Fruit fly (Drosophila melanogaster): ENCODE measurements around the gene CG1239.
A peak's percentile ranks its signal among the peaks of the same experiment; 100 is the strongest.

CG1239 gene

dm6 chr3R:5705469-5706067, 27.7 kb upstream of the CG1239 start (continued):
- peak; percentile 47 for TF ChIP-seq Dek (tag; optimal IDR thresholded peaks at IDR 0.05)
- no peak for TF ChIP-seq CG6791 (GFP tag; IDR thresholded peaks at IDR 0.05; ENCODE audit: partially characterized antibody)
- TF ChIP-seq CG15073 (GFP tag; optimal IDR thresholded peaks at IDR 0.05) = no peak
- TF ChIP-seq CG7786 (GFP tag; optimal IDR thresholded peaks at IDR 0.05) = peak; percentile 5
- peak; percentile 36 for TF ChIP-seq Camta (GFP tag; optimal IDR thresholded peaks at IDR 0.05)
- no peak for TF ChIP-seq CG11456 (GFP tag; IDR thresholded peaks at IDR 0.05)
- TF ChIP-seq unpg (GFP tag; optimal IDR thresholded peaks at IDR 0.05) = no peak
- peak; percentile 18 for TF ChIP-seq CG30020 (tag; optimal IDR thresholded peaks at IDR 0.05)
- TF ChIP-seq peb (GFP tag; IDR thresholded peaks at IDR 0.05) = no peak; the same call in 1 of the 2 replicates
- no peak for TF ChIP-seq CG33213 (GFP tag; optimal IDR thresholded peaks at IDR 0.05)
- no peak for TF ChIP-seq Scr (GFP tag; IDR thresholded peaks at IDR 0.05; ENCODE audit: partially characterized antibody)
- TF ChIP-seq CG4424 (GFP tag; optimal IDR thresholded peaks at IDR 0.05) = peak; percentile 64
- TF ChIP-seq abd-A (tag; optimal IDR thresholded peaks at IDR 0.05) = no peak
- no peak for TF ChIP-seq Sin3A (optimal IDR thresholded peaks at IDR 0.05)
- TF ChIP-seq ham (GFP tag; IDR thresholded peaks at IDR 0.05) = no peak
- TF ChIP-seq al (GFP tag; IDR thresholded peaks at IDR 0.05) = peak; percentile 54
- TF ChIP-seq salm (tag; optimal IDR thresholded peaks at IDR 0.05) = peak; percentile 24
- TF ChIP-seq CG6175 (GFP tag; IDR thresholded peaks at IDR 0.05) = no peak
- peak; percentile 57 for TF ChIP-seq lilli (GFP tag; optimal IDR thresholded peaks at IDR 0.05)
- TF ChIP-seq CG7357 (GFP tag; IDR thresholded peaks at IDR 0.05) = peak; percentile 38; the same call in 1 of the 3 replicates
- peak; percentile 63 for TF ChIP-seq bcd (GFP tag; optimal IDR thresholded peaks at IDR 0.05)
- peak; percentile 82 for TF ChIP-seq gem (tag; optimal IDR thresholded peaks at IDR 0.05)
- TF ChIP-seq pros (GFP tag; optimal IDR thresholded peaks at IDR 0.05) = no peak
- TF ChIP-seq ewg (GFP tag; optimal IDR thresholded peaks at IDR 0.05) = peak; percentile 24
- no peak for TF ChIP-seq CG13287 (GFP tag; IDR thresholded peaks at IDR 0.05; ENCODE audit: partially characterized antibody)
- no peak for TF ChIP-seq Eip74EF (GFP tag; optimal IDR thresholded peaks at IDR 0.05)
- TF ChIP-seq CG4404 (GFP tag; IDR thresholded peaks at IDR 0.05) = 0 out of 2 replicates have a peak, but pooled peaks have one; percentile 17
- no peak for TF ChIP-seq CG10565 (GFP tag; optimal IDR thresholded peaks at IDR 0.05)
- TF ChIP-seq CG9932 (GFP tag; IDR thresholded peaks at IDR 0.05) = peak; percentile 46; the same call in 1 of the 2 replicates
- TF ChIP-seq CG30431 (GFP tag; optimal IDR thresholded peaks at IDR 0.05) = no peak
- no peak for TF ChIP-seq da (GFP tag; optimal IDR thresholded peaks at IDR 0.05)
- TF ChIP-seq bab2 (GFP tag; optimal IDR thresholded peaks at IDR 0.05) = peak; percentile 3
- TF ChIP-seq CG11093 (GFP tag; IDR thresholded peaks at IDR 0.05) = no peak
- no peak for TF ChIP-seq CG17359 (tag; optimal IDR thresholded peaks at IDR 0.05)
- TF ChIP-seq CG10366 (GFP tag; IDR thresholded peaks at IDR 0.05) = peak; percentile 17; the same call in 1 of the 2 replicates
- TF ChIP-seq gfzf (GFP tag; optimal IDR thresholded peaks at IDR 0.05) = no peak
- TF ChIP-seq sc (optimal IDR thresholded peaks at IDR 0.05) = no peak
- TF ChIP-seq sc (GFP tag; optimal IDR thresholded peaks at IDR 0.05) = peak; percentile 46
- TF ChIP-seq CG2678 (tag; optimal IDR thresholded peaks at IDR 0.05) = no peak
- TF ChIP-seq CG17612 (GFP tag; IDR thresholded peaks at IDR 0.05) = no peak
- TF ChIP-seq cas (GFP tag; IDR thresholded peaks at IDR 0.05) = no peak
- no peak for TF ChIP-seq CG16813 (GFP tag; IDR thresholded peaks at IDR 0.05; ENCODE audit: partially characterized antibody)
- TF ChIP-seq CG43689 (GFP tag; IDR thresholded peaks at IDR 0.05) = no peak
- TF ChIP-seq CG12219 (GFP tag; optimal IDR thresholded peaks at IDR 0.05) = peak; percentile 68
- TF ChIP-seq YL-1 (GFP tag; optimal IDR thresholded peaks at IDR 0.05) = no peak
- TF ChIP-seq CG5180 (GFP tag; optimal IDR thresholded peaks at IDR 0.05) = no peak
- peak; percentile 12; the same call in 1 of the 2 replicates for TF ChIP-seq CG32772 (GFP tag; IDR thresholded peaks at IDR 0.05)
- no peak for TF ChIP-seq pnt (GFP tag; optimal IDR thresholded peaks at IDR 0.05)
- no peak for TF ChIP-seq inv (GFP tag; IDR thresholded peaks at IDR 0.05; ENCODE audit: partially characterized antibody)
- 0 out of 2 replicates have a peak, but pooled peaks have one; percentile 22 for TF ChIP-seq CG7372 (GFP tag; IDR thresholded peaks at IDR 0.05)
